Worm (Caenorhabditis elegans) whole organism, L1 larva: Measurements from ENCODE around the gene Y110A2AL.5.

Experiments used
- C16A3.4 ChIP-seq: fragments of 150-350 bp; optimal IDR thresholded peaks from 2 replicates; lab custom pipeline; 2014; ENCODE audit warnings: missing biosample characterization, missing genetic modification characterization
- Y116A8C.19 ChIP-seq: sonication (generic microtip); optimal IDR thresholded peaks from 2 replicates; lab custom pipeline; 2016; ENCODE audit warnings: missing compliant biosample characterization, missing genetic modification characterization, borderline replicate concordance
- alr-1 ChIP-seq: fragments of 200-800 bp; sonication (Bioruptor generic); optimal IDR thresholded peaks from 2 replicates; lab custom pipeline; 2018; ENCODE audit warnings: borderline replicate concordance, mild to moderate bottlenecking, missing genetic modification characterization, missing compliant biosample characterization
- ama-1 ChIP-seq: fragments of 150-350 bp; optimal IDR thresholded peaks from 2 replicates; lab custom pipeline; 2014
- blmp-1 ChIP-seq: fragments of 150-350 bp; optimal IDR thresholded peaks from 2 replicates; lab custom pipeline; 2014; ENCODE audit warnings: missing biosample characterization, missing genetic modification characterization
- ces-1 ChIP-seq: fragments of 150-350 bp; optimal IDR thresholded peaks from 2 replicates; lab custom pipeline; 2014; ENCODE audit warnings: missing biosample characterization, missing genetic modification reagents, missing genetic modification characterization
- dsc-1 ChIP-seq: sonication (generic microtip); optimal IDR thresholded peaks from 2 replicates; lab custom pipeline; 2016; ENCODE audit warnings: mild to moderate bottlenecking, missing genetic modification characterization, missing compliant biosample characterization
- egl-13 ChIP-seq: sonication (generic microtip); optimal IDR thresholded peaks from 2 replicates; lab custom pipeline; 2016; ENCODE audit warnings: missing genotype, missing genetic modification reagents, missing genetic modification characterization, missing compliant biosample characterization
- egl-27 ChIP-seq, 2 experiments: fragments of 150-350 bp in 1 of 2; sonication (generic microtip); optimal IDR thresholded peaks; 3 replicates each; lab custom pipeline; 2017 to 2018; ENCODE audit warnings: missing biosample characterization in 2 of 2, missing genetic modification characterization in 2 of 2, missing genetic modification reagents in 2 of 2
- elt-3 ChIP-seq, 6 experiments: fragments of 150-350 bp in 1 of 6; sonication (generic microtip); optimal IDR thresholded peaks; 2 replicates each; lab custom pipeline; 2017 to 2018; ENCODE audit warnings: missing biosample characterization in 6 of 6, missing genetic modification characterization in 6 of 6, inconsistent platforms in 1 of 6
- ets-5 ChIP-seq: fragments of 200-800 bp; sonication (Bioruptor generic); IDR thresholded peaks from 2 replicates; pipeline ENCODE4 v1.3.6; 2022; ENCODE audit warnings: missing genetic modification characterization, missing compliant biosample characterization
- fkh-4 ChIP-seq: sonication (generic microtip); optimal IDR thresholded peaks from 2 replicates; lab custom pipeline; 2016; ENCODE audit warnings: missing compliant biosample characterization, missing genetic modification characterization, borderline replicate concordance
- hlh-4 ChIP-seq: sonication (generic microtip); optimal IDR thresholded peaks from 2 replicates; lab custom pipeline; 2016; ENCODE audit warnings: mild to moderate bottlenecking, missing genetic modification characterization, missing compliant biosample characterization
- hpl-2 ChIP-seq: fragments of 150-350 bp; optimal IDR thresholded peaks from 2 replicates; lab custom pipeline; 2014; ENCODE audit warnings: missing biosample characterization, missing genetic modification reagents, missing genetic modification characterization
- irx-1 ChIP-seq: sonication (generic microtip); optimal IDR thresholded peaks from 2 replicates; lab custom pipeline; 2016; ENCODE audit warnings: missing genetic modification characterization, missing compliant biosample characterization
- isw-1 ChIP-seq: fragments of 200-800 bp; sonication (Bioruptor generic); IDR thresholded peaks from 2 replicates; pipeline ENCODE4 v1.3.6; 2022; ENCODE audit warnings: missing genetic modification characterization, missing compliant biosample characterization
- lir-3 ChIP-seq: sonication (generic microtip); optimal IDR thresholded peaks from 2 replicates; lab custom pipeline; 2016; ENCODE audit warnings: mild to moderate bottlenecking, missing genetic modification characterization, moderate library complexity, missing compliant biosample characterization; ENCODE audit not compliant: poor library complexity
- lsy-2 ChIP-seq, 2 experiments: fragments of 150-350 bp; optimal IDR thresholded peaks; 2 replicates each; lab custom pipeline; 2014; ENCODE audit warnings: missing biosample characterization in 2 of 2, missing genetic modification characterization in 2 of 2
- mab-9 ChIP-seq: fragments of 200-800 bp; sonication (Bioruptor generic); IDR thresholded peaks from 2 replicates; pipeline ENCODE4 v1.3.6; 2022; ENCODE audit warnings: missing genetic modification reagents, missing genetic modification characterization, missing compliant biosample characterization
- nhr-12 ChIP-seq: sonication (generic microtip); optimal IDR thresholded peaks from 2 replicates; lab custom pipeline; 2017; ENCODE audit warnings: missing biosample characterization, missing genetic modification characterization
- nhr-19 ChIP-seq: fragments of 200-800 bp; sonication (Bioruptor generic); conservative IDR thresholded peaks from 2 replicates; pipeline ENCODE4 v1.3.6; 2022; ENCODE audit warnings: missing genetic modification characterization, missing compliant biosample characterization
- nhr-237 ChIP-seq: fragments of 150-350 bp; optimal IDR thresholded peaks from 2 replicates; lab custom pipeline; 2014; ENCODE audit warnings: missing biosample characterization, missing genetic modification characterization
- nhr-47 ChIP-seq: sonication (generic microtip); optimal IDR thresholded peaks from 2 replicates; lab custom pipeline; 2016; ENCODE audit warnings: mild to moderate bottlenecking, missing genetic modification characterization, moderate library complexity, missing compliant biosample characterization
- nhr-76 ChIP-seq: sonication (generic microtip); optimal IDR thresholded peaks from 2 replicates; lab custom pipeline; 2017; ENCODE audit warnings: missing biosample characterization, missing genetic modification characterization
- nhr-77 ChIP-seq: fragments of 150-350 bp; optimal IDR thresholded peaks from 2 replicates; lab custom pipeline; 2014; ENCODE audit warnings: missing biosample characterization, missing genetic modification characterization
- nhr-85 ChIP-seq: sonication (generic microtip); peaks from one replicate; lab custom pipeline; 2016; ENCODE audit warnings: missing genetic modification characterization, inconsistent platforms, missing compliant biosample characterization
- pax-3 ChIP-seq: fragments of 200-800 bp; sonication (Bioruptor generic); optimal IDR thresholded peaks from 2 replicates; lab custom pipeline; 2018; ENCODE audit warnings: mild to moderate bottlenecking, missing genetic modification characterization, moderate library complexity, missing compliant biosample characterization
- pqm-1 ChIP-seq: sonication (generic microtip); optimal IDR thresholded peaks from 3 replicates; lab custom pipeline; 2017; ENCODE audit warnings: missing biosample characterization, missing genetic modification characterization
- skn-1 ChIP-seq: fragments of 150-350 bp; optimal IDR thresholded peaks from 2 replicates; lab custom pipeline; 2014; ENCODE audit warnings: missing biosample characterization, missing genetic modification characterization
- snpc-4 ChIP-seq: fragments of 150-350 bp; optimal IDR thresholded peaks from 2 replicates; lab custom pipeline; 2014; ENCODE audit warnings: missing biosample characterization, missing genetic modification characterization
- snu-23 ChIP-seq: sonication (generic microtip); optimal IDR thresholded peaks from 2 replicates; lab custom pipeline; 2016; ENCODE audit warnings: missing genetic modification characterization, missing compliant biosample characterization
- sptf-1 ChIP-seq: fragments of 150-350 bp; optimal IDR thresholded peaks from 2 replicates; lab custom pipeline; 2014; ENCODE audit warnings: missing biosample characterization, missing genetic modification characterization
- sup-37 ChIP-seq: fragments of 200-800 bp; sonication (Bioruptor generic); optimal IDR thresholded peaks from 2 replicates; lab custom pipeline; 2018; ENCODE audit warnings: mild to moderate bottlenecking, missing genetic modification characterization, missing compliant biosample characterization
- tlp-1 ChIP-seq: fragments of 150-350 bp; optimal IDR thresholded peaks from 2 replicates; lab custom pipeline; 2014; ENCODE audit warnings: missing biosample characterization, missing genetic modification characterization
- xbp-1 ChIP-seq: sonication (generic microtip); optimal IDR thresholded peaks from 2 replicates; lab custom pipeline; 2016; ENCODE audit warnings: missing genetic modification characterization, missing compliant biosample characterization
- ztf-4 ChIP-seq: fragments of 150-350 bp; optimal IDR thresholded peaks from 2 replicates; lab custom pipeline; 2014; ENCODE audit warnings: missing biosample characterization, missing genetic modification characterization

Y110A2AL.5 gene

DNA sequence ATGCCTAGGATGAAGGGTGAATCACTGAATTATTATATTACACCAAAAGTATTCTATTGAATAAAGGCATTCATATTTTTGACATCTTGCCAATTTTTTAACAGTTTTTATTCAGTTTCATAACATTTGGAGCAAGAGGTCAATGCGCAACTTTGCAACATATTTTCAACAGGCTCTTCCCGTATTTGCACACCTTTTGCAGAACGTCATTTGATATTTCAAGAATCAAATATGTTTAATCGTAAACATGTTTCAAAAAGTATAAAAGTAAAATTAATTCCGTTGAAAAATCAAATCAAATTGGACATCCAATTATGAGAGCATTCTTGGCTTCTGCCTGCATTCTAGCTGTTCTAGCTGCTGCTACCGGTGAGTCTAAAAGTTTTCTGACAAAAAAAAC, 3.4 kb downstream of the Y110A2AL.5 start, which contains the start of gene Y110A2AL.2:
Y110A2AL.2 (plus strand) TSS at position 301 of the 400 bp plus-strand sequence.
- no peak for TF ChIP-seq snpc-4 (tag; lab: Kevin White, UChicago)

DNA sequence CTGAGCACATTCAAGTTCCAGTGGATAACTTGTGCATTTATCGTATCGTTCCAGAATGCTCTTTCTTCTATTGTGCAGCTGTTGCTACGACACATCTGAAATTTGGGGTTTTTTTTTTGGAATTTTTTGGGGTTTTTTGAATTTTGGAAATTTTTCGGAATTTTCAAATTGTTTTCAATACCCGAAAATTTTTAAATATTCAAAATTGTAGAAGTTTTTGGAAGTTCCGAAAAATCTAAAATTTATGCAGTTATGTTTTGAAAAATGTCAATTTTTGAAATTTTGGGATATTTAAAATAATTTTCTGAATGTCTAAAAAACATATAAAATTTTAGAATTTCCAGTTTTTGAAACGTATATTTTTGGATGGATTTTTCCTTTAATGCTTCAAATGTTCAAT, 7.5 kb downstream of the Y110A2AL.5 start, which contains the start of gene Y110A2AL.10:
Y110A2AL.10 (minus strand) TSS at position 101 of the 400 bp plus-strand sequence.
- TF ChIP-seq nhr-12 (tag; lab: Kevin White, UChicago) (no peak), nhr-76 (tag; lab: Kevin White, UChicago) (no peak), nhr-19 (GFP tag; lab: Robert Waterston, UW) (no peak), tlp-1 (tag; lab: Kevin White, UChicago) (no peak)

DNA sequence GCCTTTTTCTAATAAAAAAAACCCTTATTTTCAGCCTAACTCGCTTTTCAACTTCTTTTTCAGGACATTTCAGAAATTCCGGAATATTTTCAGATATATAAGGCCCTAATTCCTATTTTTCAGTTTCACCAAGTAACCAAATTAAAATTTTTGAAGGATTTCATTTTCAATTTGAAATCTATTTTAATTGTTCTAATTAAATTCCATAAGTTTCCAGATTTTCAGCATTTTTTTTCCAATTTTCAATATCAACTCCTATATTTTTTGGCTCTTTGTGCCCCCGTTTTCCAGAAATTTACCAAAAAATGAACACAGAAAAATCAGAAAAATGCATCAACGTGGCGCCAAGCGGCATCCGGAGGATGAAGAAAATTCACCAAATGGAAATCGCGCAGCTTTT, 10.5 kb downstream of the Y110A2AL.5 start, which contains the start of gene Y110A2AL.1:
Y110A2AL.1 (plus strand) TSS at position 301 of the 400 bp plus-strand sequence.
- TF ChIP-seq C16A3.4 (tag; lab: Kevin White, UChicago) (no peak), nhr-12 (tag; lab: Kevin White, UChicago) (no peak), nhr-85 (tag; lab: Kevin White, UChicago) (no peak), ets-5 (no peak), elt-3 (tag; optimal IDR thresholded peaks at IDR 0.05; lab: Kevin White, UChicago) (no peak), xbp-1 (tag; lab: Kevin White, UChicago) (no peak), alr-1 (no peak), pax-3 (tag; lab: Kevin White, UChicago) (no peak), blmp-1 (no peak), skn-1 (tag; lab: Kevin White, UChicago) (no peak), pqm-1 (tag; lab: Kevin White, UChicago) (no peak), ces-1 (no peak), sup-37 (no peak), Y116A8C.19 (tag; lab: Kevin White, UChicago) (no peak), nhr-237 (no peak), hlh-4 (no peak), fkh-4 (tag; lab: Kevin White, UChicago) (no peak), snpc-4 (tag; lab: Kevin White, UChicago) (no peak), irx-1 (tag; lab: Kevin White, UChicago) (no peak), dsc-1 (tag; lab: Kevin White, UChicago) (no peak)

DNA sequence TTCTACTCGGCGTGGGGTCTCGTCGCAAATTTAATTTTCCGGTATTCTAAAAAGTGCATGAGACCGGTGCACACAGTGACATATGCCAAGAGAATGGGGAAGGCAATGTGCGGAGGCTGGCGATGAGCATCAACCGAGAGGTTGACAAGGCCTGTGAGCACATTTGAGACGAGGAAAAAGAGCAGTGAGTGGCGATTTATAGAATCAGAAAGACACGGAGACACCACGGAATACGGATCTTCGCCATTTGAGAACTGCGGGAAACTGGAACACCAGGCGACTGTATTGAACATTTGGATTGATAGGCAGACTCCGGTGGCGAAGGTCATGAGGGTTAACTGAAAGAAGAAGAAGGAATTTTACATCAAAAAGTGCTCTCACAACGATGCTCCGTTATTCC, 14.6 kb downstream of the Y110A2AL.5 start:
- TF ChIP-seq Y116A8C.19 (tag; lab: Kevin White, UChicago) (no peak), egl-13 (no peak), snu-23 (no peak), alr-1 (no peak), isw-1 (GFP tag; lab: Robert Waterston, UW) (no peak), snpc-4 (tag; lab: Kevin White, UChicago) (no peak), sup-37 (no peak), mab-9 (GFP tag; lab: Robert Waterston, UW) (no peak), egl-27 (tag; optimal IDR thresholded peaks at IDR 0.05; lab: Kevin White, UChicago) (no peak), lir-3 (tag; lab: Kevin White, UChicago) (no peak), C16A3.4 (tag; lab: Kevin White, UChicago) (no peak), xbp-1 (tag; lab: Kevin White, UChicago) (no peak), ztf-4 (tag; lab: Kevin White, UChicago) (no peak), ama-1 (lab: Kevin White, UChicago) (no peak), lsy-2 (tag; optimal IDR thresholded peaks at IDR 0.05; lab: Kevin White, UChicago) (no peak), nhr-77 (no peak), nhr-47 (tag; lab: Kevin White, UChicago) (no peak), tlp-1 (tag; lab: Kevin White, UChicago) (no peak), sptf-1 (tag; lab: Kevin White, UChicago) (no peak), hpl-2 (GFP tag; lab: Kevin White, UChicago) (no peak)
